Worm (Caenorhabditis elegans) whole organism, midembryonic: ENCODE data around the gene ceh-90.

Experiments
- T22C8.4 ChIP-seq: fragments of 200-800 bp; sonication (Bioruptor generic); IDR thresholded peaks from 2 replicates; pipeline ENCODE4 v1.3.6; 2022; ENCODE audit warnings: missing genetic modification characterization, missing compliant biosample characterization
- cog-1 ChIP-seq: sonication (generic microtip); optimal IDR thresholded peaks from 2 replicates; lab custom pipeline; 2016; ENCODE audit warnings: missing genetic modification characterization, missing compliant biosample characterization
- flt-1 ChIP-seq: fragments of 200-800 bp; sonication (Bioruptor generic); IDR thresholded peaks from 2 replicates; pipeline ENCODE4 v1.3.6; 2022; ENCODE audit warnings: missing genetic modification characterization, missing compliant biosample characterization
- klf-2 ChIP-seq: fragments of 200-800 bp; sonication (Bioruptor generic); conservative IDR thresholded peaks from 2 replicates; pipeline ENCODE4 v1.3.6; 2022; ENCODE audit warnings: missing genetic modification reagents, missing genetic modification characterization, missing compliant biosample characterization
- med-1 ChIP-seq: sonication (generic microtip); optimal IDR thresholded peaks from 2 replicates; lab custom pipeline; 2017; ENCODE audit warnings: missing genetic modification characterization, mild to moderate bottlenecking, missing compliant biosample characterization, antibody characterized with exemption, missing genetic modification reagents; ENCODE audit not compliant: insufficient read depth
- ref-1 ChIP-seq: fragments of 200-800 bp; sonication (Bioruptor generic); conservative IDR thresholded peaks from 2 replicates; pipeline ENCODE4 v1.3.6; 2022; ENCODE audit warnings: missing genetic modification reagents, missing genetic modification characterization, missing compliant biosample characterization
- tab-1 ChIP-seq: fragments of 200-800 bp; sonication (Bioruptor generic); IDR thresholded peaks from 2 replicates; pipeline ENCODE4 v1.3.6; 2022; ENCODE audit warnings: missing genetic modification characterization, missing compliant biosample characterization
- ztf-23 ChIP-seq: fragments of 200-800 bp; sonication (Bioruptor generic); IDR thresholded peaks from 2 replicates; pipeline ENCODE4 v1.3.6; 2022; ENCODE audit warnings: missing genetic modification reagents, missing genetic modification characterization, missing compliant biosample characterization
- ztf-29 ChIP-seq: fragments of 200-800 bp; sonication (Bioruptor generic); IDR thresholded peaks from 2 replicates; pipeline ENCODE4 v1.3.6; 2022; ENCODE audit warnings: missing genetic modification reagents, missing genetic modification characterization, missing compliant biosample characterization

Gene ceh-90

ce11 chrX:14141896-14142392 is 14.9 kb downstream of the ceh-90 start, which contains the start of gene ceh-89:
Gene ceh-89, plus strand, starts transcription at chrX:14141946.
- TF ChIP-seq ztf-29 (GFP tag; lab: Robert Waterston, UW) (no peak), klf-2 (GFP tag; lab: Robert Waterston, UW) (no peak), ztf-23 (GFP tag; lab: Robert Waterston, UW) (no peak), tab-1 (GFP tag; lab: Robert Waterston, UW) (no peak), cog-1 (tag; lab: Kevin White, UChicago) (no peak)

- no peak for TF ChIP-seq flt-1
- TF ChIP-seq T22C8.4 (GFP tag; lab: Robert Waterston, UW) = no peak
- no peak for TF ChIP-seq tab-1 (GFP tag; lab: Robert Waterston, UW)
- no peak for TF ChIP-seq med-1 (GFP tag; lab: Kevin White, UChicago)
- no peak for TF ChIP-seq ztf-29 (GFP tag; lab: Robert Waterston, UW)
- TF ChIP-seq ztf-23 (GFP tag; lab: Robert Waterston, UW) = no peak
Measured at ce11 chrX:14141344-14141841, 15.4 kb downstream of the ceh-90 start.

- TF ChIP-seq ztf-23 (GFP tag; lab: Robert Waterston, UW) (no peak), flt-1 (no peak), cog-1 (tag; lab: Kevin White, UChicago) (no peak), T22C8.4 (GFP tag; lab: Robert Waterston, UW) (no peak), ztf-29 (GFP tag; lab: Robert Waterston, UW) (no peak), med-1 (GFP tag; lab: Kevin White, UChicago) (no peak), klf-2 (GFP tag; lab: Robert Waterston, UW) (no peak), ref-1 (GFP tag; lab: Robert Waterston, UW) (no peak), tab-1 (GFP tag; lab: Robert Waterston, UW) (no peak)
Measured at ce11 chrX:14140040-14140439, 16.8 kb downstream of the ceh-90 start, which contains the start of gene nkat-1. Gene nkat-1, minus strand, starts transcription at chrX:14140140.

- TF ChIP-seq T22C8.4 (GFP tag; lab: Robert Waterston, UW) = 0 out of 2 replicates have a peak, but pooled peaks have one; percentile 28
- no peak for TF ChIP-seq ztf-29 (GFP tag; lab: Robert Waterston, UW)
- TF ChIP-seq ztf-23 (GFP tag; lab: Robert Waterston, UW) = no peak
- TF ChIP-seq cog-1 (tag; lab: Kevin White, UChicago) = no peak
- TF ChIP-seq flt-1 = peak; percentile 69
- TF ChIP-seq klf-2 (GFP tag; lab: Robert Waterston, UW) = no peak
- 0 out of 2 replicates have a peak, but pooled peaks have one; percentile 21 for TF ChIP-seq ref-1 (GFP tag; lab: Robert Waterston, UW)
- TF ChIP-seq tab-1 (GFP tag; lab: Robert Waterston, UW) = no peak
- no peak for TF ChIP-seq med-1 (GFP tag; lab: Kevin White, UChicago)
Measured at ce11 chrX:14134883-14135282, 21.9 kb downstream of the ceh-90 start.

- no peak for TF ChIP-seq cog-1 (tag; lab: Kevin White, UChicago)
- TF ChIP-seq med-1 (GFP tag; lab: Kevin White, UChicago) = no peak
- no peak for TF ChIP-seq ref-1 (GFP tag; lab: Robert Waterston, UW)
- no peak for TF ChIP-seq ztf-29 (GFP tag; lab: Robert Waterston, UW)
- TF ChIP-seq flt-1 = no peak
- TF ChIP-seq T22C8.4 (GFP tag; lab: Robert Waterston, UW) = no peak
- TF ChIP-seq ztf-23 (GFP tag; lab: Robert Waterston, UW) = no peak
- no peak for TF ChIP-seq tab-1 (GFP tag; lab: Robert Waterston, UW)
- TF ChIP-seq klf-2 (GFP tag; lab: Robert Waterston, UW) = no peak
Measured at ce11 chrX:14134244-14134643, 22.6 kb downstream of the ceh-90 start, which contains the start of gene F28H6.8. Gene F28H6.8, minus strand, starts transcription at chrX:14134344.

- TF ChIP-seq cog-1 (tag; lab: Kevin White, UChicago) (no peak), flt-1 (no peak), klf-2 (GFP tag; lab: Robert Waterston, UW) (no peak), ztf-23 (GFP tag; lab: Robert Waterston, UW) (no peak), med-1 (GFP tag; lab: Kevin White, UChicago) (no peak), ztf-29 (GFP tag; lab: Robert Waterston, UW) (no peak), ref-1 (GFP tag; lab: Robert Waterston, UW) (no peak), tab-1 (GFP tag; lab: Robert Waterston, UW) (no peak), T22C8.4 (GFP tag; lab: Robert Waterston, UW) (no peak)
Measured at ce11 chrX:14132677-14133076, 24.1 kb downstream of the ceh-90 start.

- no peak for TF ChIP-seq ref-1 (GFP tag; lab: Robert Waterston, UW)
- no peak for TF ChIP-seq med-1 (GFP tag; lab: Kevin White, UChicago)
- TF ChIP-seq cog-1 (tag; lab: Kevin White, UChicago) = no peak
- no peak for TF ChIP-seq tab-1 (GFP tag; lab: Robert Waterston, UW)
- TF ChIP-seq ztf-29 (GFP tag; lab: Robert Waterston, UW) = no peak
- TF ChIP-seq T22C8.4 (GFP tag; lab: Robert Waterston, UW) = no peak
- no peak for TF ChIP-seq ztf-23 (GFP tag; lab: Robert Waterston, UW)
- TF ChIP-seq klf-2 (GFP tag; lab: Robert Waterston, UW) = no peak
- no peak for TF ChIP-seq flt-1
Measured at ce11 chrX:14131476-14131875, 25.3 kb downstream of the ceh-90 start.

- TF ChIP-seq klf-2 (GFP tag; lab: Robert Waterston, UW) (no peak), ref-1 (GFP tag; lab: Robert Waterston, UW) (no peak), ztf-23 (GFP tag; lab: Robert Waterston, UW) (no peak), T22C8.4 (GFP tag; lab: Robert Waterston, UW) (peak; percentile 43; the same call in 1 of the 2 replicates)
Measured at ce11 chrX:14127291-14127922, 29.4 kb downstream of the ceh-90 start, which contains the start of gene F28H6.4. Gene F28H6.4, plus strand, starts transcription at chrX:14127872.

- TF ChIP-seq ref-1 (GFP tag; lab: Robert Waterston, UW) = no peak
- TF ChIP-seq med-1 (GFP tag; lab: Kevin White, UChicago) = no peak
- no peak for TF ChIP-seq tab-1 (GFP tag; lab: Robert Waterston, UW)
- TF ChIP-seq T22C8.4 (GFP tag; lab: Robert Waterston, UW) = no peak
- TF ChIP-seq ztf-23 (GFP tag; lab: Robert Waterston, UW) = no peak
- TF ChIP-seq ztf-29 (GFP tag; lab: Robert Waterston, UW) = no peak
- no peak for TF ChIP-seq flt-1
- no peak for TF ChIP-seq klf-2 (GFP tag; lab: Robert Waterston, UW)
- TF ChIP-seq cog-1 (tag; lab: Kevin White, UChicago) = no peak
Measured at ce11 chrX:14125870-14126269, 30.9 kb downstream of the ceh-90 start, which contains the start of gene F28H6.6. Gene F28H6.6, minus strand, starts transcription at chrX:14125879.
